Fruit fly (Drosophila melanogaster) whole organism, embryonic: ENCODE data around the gene cysu.
A peak's percentile ranks its signal among the peaks of the same experiment; 100 is the strongest.

Experiments used
- ATbp ChIP-seq: fragments of 200-800 bp; sonication (Bioruptor generic); optimal IDR thresholded peaks from 2 replicates; lab custom pipeline; 2017; ENCODE audit warnings: missing biosample characterization, mild to moderate bottlenecking, missing genetic modification characterization, missing genetic modification reagents
- CG10209 ChIP-seq: fragments of 200-800 bp; sonication (Bioruptor generic); optimal IDR thresholded peaks from 3 replicates; lab custom pipeline; 2017; ENCODE audit warnings: missing biosample characterization, mild to moderate bottlenecking, missing genetic modification characterization, missing genetic modification reagents
- CG11504 ChIP-seq: fragments of 200-800 bp; sonication (Bioruptor generic); optimal IDR thresholded peaks from 3 replicates; lab custom pipeline; 2019; ENCODE audit warnings: missing biosample characterization, mild to moderate bottlenecking, missing genetic modification characterization, moderate library complexity
- CG11696 ChIP-seq: fragments of 200-800 bp; sonication (Bioruptor generic); IDR thresholded peaks from 2 replicates; pipeline ENCODE4 v1.3.6; 2022; ENCODE audit warnings: missing biosample characterization, missing genetic modification characterization
- CG12071 ChIP-seq: fragments of 200-800 bp; sonication (Bioruptor generic); optimal IDR thresholded peaks from 3 replicates; lab custom pipeline; 2018; ENCODE audit warnings: missing biosample characterization, mild to moderate bottlenecking, missing genetic modification characterization
- CG12942 ChIP-seq: fragments of 200-800 bp; sonication (Bioruptor generic); optimal IDR thresholded peaks from 3 replicates; lab custom pipeline; 2016; ENCODE audit warnings: missing biosample characterization, missing genetic modification characterization
- CG13894 ChIP-seq: fragments of 200-800 bp; sonication (Bioruptor generic); optimal IDR thresholded peaks from 3 replicates; lab custom pipeline; 2018; ENCODE audit warnings: missing biosample characterization, mild to moderate bottlenecking, missing genetic modification characterization, moderate library complexity
- CG15514 ChIP-seq: fragments of 200-800 bp; sonication (Bioruptor generic); optimal IDR thresholded peaks from 3 replicates; lab custom pipeline; 2017; ENCODE audit warnings: missing biosample characterization, missing genetic modification characterization, mild to moderate bottlenecking, moderate library complexity, missing genetic modification reagents
- CG1792 ChIP-seq: fragments of 200-800 bp; sonication (Bioruptor generic); optimal IDR thresholded peaks from 2 replicates; lab custom pipeline; 2016; ENCODE audit warnings: missing biosample characterization, missing genetic modification characterization
- CG2129 ChIP-seq: fragments of 200-800 bp; sonication (Bioruptor generic); IDR thresholded peaks from 2 replicates; pipeline ENCODE4 v1.3.6; 2022; ENCODE audit warnings: missing biosample characterization, missing genetic modification characterization; ENCODE audit not compliant: partially characterized antibody
- CG2875 ChIP-seq: fragments of 200-800 bp; sonication (Bioruptor generic); optimal IDR thresholded peaks from 2 replicates; lab custom pipeline; 2017; ENCODE audit warnings: missing biosample characterization, mild to moderate bottlenecking, missing genetic modification characterization, missing genetic modification reagents
- CG33213 ChIP-seq: fragments of 200-800 bp; sonication (Bioruptor generic); optimal IDR thresholded peaks from 3 replicates; lab custom pipeline; 2016; ENCODE audit warnings: missing biosample characterization, missing genetic modification characterization
- CG34376 ChIP-seq: fragments of 200-800 bp; sonication (Bioruptor generic); optimal IDR thresholded peaks from 2 replicates; lab custom pipeline; 2018; ENCODE audit warnings: missing biosample characterization, mild to moderate bottlenecking, missing genetic modification characterization
- CG34422 ChIP-seq: fragments of 200-800 bp; sonication (Bioruptor generic); IDR thresholded peaks from 3 replicates; pipeline ENCODE4 v1.3.6; 2022; ENCODE audit warnings: missing biosample characterization, missing genetic modification characterization
- CG3847 ChIP-seq: fragments of 200-800 bp; sonication (Bioruptor generic); IDR thresholded peaks from 2 replicates; pipeline ENCODE4 v1.3.6; 2022; ENCODE audit warnings: missing biosample characterization, missing genetic modification characterization
- CG4328 ChIP-seq: fragments of 200-800 bp; sonication (Bioruptor generic); optimal IDR thresholded peaks from 3 replicates; lab custom pipeline; 2017; ENCODE audit warnings: missing biosample characterization, missing genetic modification reagents, missing genetic modification characterization
- CG4617 ChIP-seq: fragments of 200-800 bp; sonication (Bioruptor generic); optimal IDR thresholded peaks from 3 replicates; lab custom pipeline; 2016; ENCODE audit warnings: missing biosample characterization, missing genetic modification characterization, borderline replicate concordance
- CG6254 ChIP-seq: fragments of 200-800 bp; sonication (Bioruptor generic); optimal IDR thresholded peaks from 3 replicates; lab custom pipeline; 2017; ENCODE audit warnings: mild to moderate bottlenecking, missing biosample characterization, missing genetic modification reagents, missing genetic modification characterization
- CG7556 ChIP-seq: fragments of 200-800 bp; sonication (Bioruptor generic); optimal IDR thresholded peaks from 2 replicates; lab custom pipeline; 2017; ENCODE audit warnings: missing biosample characterization, mild to moderate bottlenecking, missing genetic modification characterization
- CG7839 ChIP-seq: fragments of 200-800 bp; sonication (Bioruptor generic); optimal IDR thresholded peaks from 3 replicates; lab custom pipeline; 2018; ENCODE audit warnings: missing biosample characterization, mild to moderate bottlenecking, missing genetic modification characterization, moderate library complexity
- CG7963 ChIP-seq: fragments of 200-800 bp; sonication (Bioruptor generic); IDR thresholded peaks from 3 replicates; pipeline ENCODE4 v1.3.6; 2022; ENCODE audit warnings: missing biosample characterization, missing genetic modification characterization; ENCODE audit not compliant: partially characterized antibody
- CG8281 ChIP-seq: fragments of 200-800 bp; sonication (Bioruptor generic); optimal IDR thresholded peaks from 2 replicates; lab custom pipeline; 2018; ENCODE audit warnings: missing biosample characterization, mild to moderate bottlenecking, missing genetic modification characterization, moderate library complexity
- CG9437 ChIP-seq: fragments of 200-800 bp; sonication (Bioruptor generic); optimal IDR thresholded peaks from 2 replicates; lab custom pipeline; 2018; ENCODE audit warnings: missing biosample characterization, mild to moderate bottlenecking, missing genetic modification characterization
- CG9797 ChIP-seq: fragments of 200-800 bp; sonication (Bioruptor generic); optimal IDR thresholded peaks from 3 replicates; lab custom pipeline; 2018; ENCODE audit warnings: missing biosample characterization, mild to moderate bottlenecking, missing genetic modification characterization
- Dad ChIP-seq: fragments of 200-800 bp; sonication (Bioruptor generic); optimal IDR thresholded peaks from 3 replicates; lab custom pipeline; 2016; ENCODE audit warnings: missing biosample characterization, missing genetic modification characterization
- Fer2 ChIP-seq: fragments of 200-800 bp; sonication (Bioruptor generic); optimal IDR thresholded peaks from 2 replicates; lab custom pipeline; 2018; ENCODE audit warnings: missing biosample characterization, mild to moderate bottlenecking, missing genetic modification characterization, moderate library complexity
- GATAe ChIP-seq: fragments of 200-800 bp; sonication (Bioruptor generic); conservative IDR thresholded peaks from 2 replicates; pipeline ENCODE4 v1.3.6; 2022; ENCODE audit warnings: missing biosample characterization, missing genetic modification characterization
- Lim3 ChIP-seq: fragments of 200-800 bp; sonication (Bioruptor generic); IDR thresholded peaks from 2 replicates; pipeline ENCODE4 v1.3.6; 2022; ENCODE audit warnings: missing biosample characterization, missing genetic modification characterization
- Mes4 ChIP-seq: fragments of 200-800 bp; sonication (Bioruptor generic); optimal IDR thresholded peaks from 2 replicates; lab custom pipeline; 2016; ENCODE audit warnings: missing biosample characterization, missing genetic modification characterization
- NFAT ChIP-seq: fragments of 200-800 bp; sonication (Bioruptor generic); IDR thresholded peaks from 2 replicates; pipeline ENCODE4 v1.3.6; 2022; ENCODE audit warnings: missing biosample characterization, missing genetic modification characterization
- NK7.1 ChIP-seq: fragments of 200-800 bp; sonication (Bioruptor generic); optimal IDR thresholded peaks from 3 replicates; lab custom pipeline; 2016; ENCODE audit warnings: missing biosample characterization, missing genetic modification characterization
- Poxn ChIP-seq: fragments of 200-800 bp; sonication (Bioruptor generic); IDR thresholded peaks from 2 replicates; pipeline ENCODE4 v1.3.6; 2022; ENCODE audit warnings: missing biosample characterization, missing genetic modification characterization
- bab2 ChIP-seq: fragments of 200-800 bp; sonication (Bioruptor generic); optimal IDR thresholded peaks from 2 replicates; lab custom pipeline; 2016; ENCODE audit warnings: missing biosample characterization, missing genetic modification characterization
- danr ChIP-seq: fragments of 200-800 bp; sonication (Bioruptor generic); IDR thresholded peaks from 2 replicates; pipeline ENCODE4 v1.3.6; 2022; ENCODE audit warnings: missing biosample characterization, missing genetic modification characterization
- emc ChIP-seq: fragments of 200-800 bp; sonication (Bioruptor generic); optimal IDR thresholded peaks from 2 replicates; lab custom pipeline; 2016; ENCODE audit warnings: missing biosample characterization, missing genetic modification characterization
- eve ChIP-seq, 2 experiments: fragments of >200 bp; optimal IDR thresholded peaks; 2 replicates each; lab custom pipeline; 2017; ENCODE audit warnings: missing biosample characterization in 2 of 2, missing genetic modification characterization in 2 of 2
- ftz-f1 ChIP-seq: fragments of 200-800 bp; sonication (Bioruptor generic); optimal IDR thresholded peaks from 2 replicates; lab custom pipeline; 2016; ENCODE audit warnings: missing biosample characterization, missing genetic modification characterization
- gro ChIP-seq: fragments of 200-800 bp; sonication (Bioruptor generic); optimal IDR thresholded peaks from 2 replicates; lab custom pipeline; 2016; ENCODE audit warnings: missing biosample characterization, missing genetic modification characterization
- hth ChIP-seq: fragments of >200 bp; optimal IDR thresholded peaks from 2 replicates; lab custom pipeline; 2017; ENCODE audit warnings: inconsistent platforms
- ind ChIP-seq: fragments of 200-800 bp; sonication (Bioruptor generic); optimal IDR thresholded peaks from 3 replicates; lab custom pipeline; 2016; ENCODE audit warnings: missing biosample characterization, missing genetic modification characterization
- otp ChIP-seq: fragments of 200-800 bp; sonication (Bioruptor generic); IDR thresholded peaks from 3 replicates; pipeline ENCODE4, ENCODE4 v1.3.6; 2022; ENCODE audit warnings: missing biosample characterization, missing genetic modification characterization
- pita ChIP-seq: fragments of 200-800 bp; sonication (Bioruptor generic); optimal IDR thresholded peaks from 2 replicates; lab custom pipeline; 2017; ENCODE audit warnings: missing biosample characterization, mild to moderate bottlenecking, missing genetic modification characterization
- salm ChIP-seq: fragments of 200-800 bp; sonication (Bioruptor generic); optimal IDR thresholded peaks from 2 replicates; lab custom pipeline; 2018; ENCODE audit warnings: missing biosample characterization, mild to moderate bottlenecking, missing genetic modification characterization
- ssp ChIP-seq: fragments of 200-800 bp; sonication (Bioruptor generic); IDR thresholded peaks from 2 replicates; pipeline ENCODE4 v1.3.6; 2022; ENCODE audit warnings: missing biosample characterization, missing genetic modification characterization
- sug ChIP-seq: fragments of 200-800 bp; optimal IDR thresholded peaks from 2 replicates; lab custom pipeline; 2019; ENCODE audit warnings: missing biosample characterization, mild to moderate bottlenecking, missing genetic modification characterization, moderate library complexity
- tll ChIP-seq, 2 experiments: fragments of 200-800 bp in 1 of 2; fragments of >200 bp in 1 of 2; sonication (Bioruptor generic) in 1 of 2; optimal IDR thresholded peaks; 2 replicates each; lab custom pipeline; 2017 to 2019; ENCODE audit warnings: missing biosample characterization in 2 of 2, missing genetic modification characterization in 2 of 2, mild to moderate bottlenecking in 1 of 2, moderate library complexity in 1 of 2
- unpg ChIP-seq: fragments of 200-800 bp; sonication (Bioruptor generic); optimal IDR thresholded peaks from 3 replicates; lab custom pipeline; 2018; ENCODE audit warnings: missing biosample characterization, mild to moderate bottlenecking, missing genetic modification characterization, moderate library complexity
- vnd ChIP-seq: fragments of 200-800 bp; sonication (Bioruptor generic); IDR thresholded peaks from 3 replicates; pipeline ENCODE4 v1.3.6; 2022; ENCODE audit warnings: missing biosample characterization, missing genetic modification characterization; ENCODE audit not compliant: partially characterized antibody
- yki ChIP-seq: fragments of >200 bp; optimal IDR thresholded peaks from 3 replicates; lab custom pipeline; 2018
- zen2 ChIP-seq: fragments of 200-800 bp; sonication (Bioruptor generic); IDR thresholded peaks from 3 replicates; pipeline ENCODE4 v1.3.6; 2022; ENCODE audit warnings: missing biosample characterization, missing genetic modification characterization; ENCODE audit not compliant: partially characterized antibody

cysu gene

DNA sequence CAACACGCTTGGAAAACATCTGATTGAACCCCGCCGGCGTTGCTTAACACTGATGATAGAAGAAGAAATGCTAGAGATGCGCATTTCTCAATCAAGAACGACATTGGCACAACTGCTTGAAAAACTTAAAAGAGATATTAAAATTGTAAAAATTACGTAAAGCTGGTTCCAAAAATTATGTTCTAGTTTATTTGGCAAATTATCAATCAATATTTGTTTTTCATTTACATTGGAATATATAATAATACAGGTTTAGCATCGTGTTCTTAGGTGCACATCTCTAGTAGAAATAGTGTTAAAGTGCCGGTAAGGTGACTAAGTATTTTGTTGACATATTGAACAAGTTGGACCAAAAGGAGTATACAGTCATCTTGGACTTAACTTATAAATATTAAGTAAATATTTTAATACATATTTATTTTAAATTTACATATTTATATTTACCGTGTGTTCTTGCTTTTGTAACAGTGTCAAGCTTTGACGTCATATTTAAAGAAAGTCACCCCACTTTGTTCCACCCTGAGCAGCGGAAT, 34.2 kb upstream of the cysu start, which contains the start of the genes Brf and sds22 (continued):
- TF ChIP-seq CG4328 (GFP tag; lab: Kevin White, UChicago), result peak; percentile 95
- TF ChIP-seq salm (tag; lab: Kevin White, UChicago), result peak; percentile 78
- TF ChIP-seq eve (GFP tag; optimal IDR thresholded peaks at IDR 0.05; lab: Kevin White, UChicago), result peak in 1 of 2 experiments; percentile 95
- peak; percentile 87 for TF ChIP-seq danr (GFP tag; lab: Robert Waterston, UW)
- TF ChIP-seq NFAT (GFP tag; lab: Robert Waterston, UW), result peak; percentile 89
- peak; percentile 89 for TF ChIP-seq ssp (GFP tag; lab: Robert Waterston, UW)
- peak; percentile 71; the same call in 1 of the 2 replicates for TF ChIP-seq CG11696 (GFP tag; lab: Robert Waterston, UW)
- TF ChIP-seq CG3847 (GFP tag; lab: Robert Waterston, UW), result peak; percentile 97
- no peak for TF ChIP-seq hth (lab: Kevin White, UChicago)
- TF ChIP-seq Fer2 (tag; lab: Kevin White, UChicago), result peak; percentile 96
- TF ChIP-seq CG15514 (GFP tag; lab: Kevin White, UChicago), result peak; percentile 87
- TF ChIP-seq CG12071 (GFP tag; lab: Kevin White, UChicago), result peak; percentile 72
- TF ChIP-seq CG11504, result peak; percentile 94
- TF ChIP-seq zen2 (GFP tag; lab: Robert Waterston, UW), result no peak; the same call in 2 of the 3 replicates
- TF ChIP-seq ind (GFP tag; lab: Kevin White, UChicago), result peak; percentile 97
- TF ChIP-seq Dad (GFP tag; lab: Kevin White, UChicago), result peak; percentile 95
- TF ChIP-seq CG33213 (GFP tag; lab: Kevin White, UChicago), result peak; percentile 94
- peak; percentile 97 for TF ChIP-seq bab2
- peak; percentile 82 for TF ChIP-seq Poxn
- TF ChIP-seq CG10209 (GFP tag; lab: Kevin White, UChicago), result peak; percentile 95
- TF ChIP-seq CG4617 (GFP tag; lab: Kevin White, UChicago), result peak; percentile 95
- TF ChIP-seq sug (tag; lab: Kevin White, UChicago), result peak; percentile 97
- TF ChIP-seq CG34376 (GFP tag; lab: Kevin White, UChicago), result peak; percentile 93
- TF ChIP-seq yki (lab: Kevin White, UChicago), result no peak
- TF ChIP-seq CG2129 (GFP tag; lab: Robert Waterston, UW), result peak; percentile 62
- TF ChIP-seq Lim3 (GFP tag; lab: Robert Waterston, UW), result no peak
- peak; percentile 86 for TF ChIP-seq NK7.1 (GFP tag; lab: Kevin White, UChicago)
- TF ChIP-seq gro (GFP tag; lab: Kevin White, UChicago), result peak; percentile 96
- TF ChIP-seq ftz-f1 (GFP tag; lab: Kevin White, UChicago), result peak; percentile 72
- TF ChIP-seq CG7839, result peak; percentile 96
- peak; percentile 95 for TF ChIP-seq CG12942
- peak; percentile 87 for TF ChIP-seq Mes4 (GFP tag; lab: Kevin White, UChicago)
- TF ChIP-seq CG9797, result peak; percentile 53
- TF ChIP-seq CG6254 (GFP tag; lab: Kevin White, UChicago), result peak; percentile 78
- peak; percentile 96 for TF ChIP-seq unpg (GFP tag; lab: Kevin White, UChicago)
- peak; percentile 74 for TF ChIP-seq GATAe
- 0 out of 3 replicates have a peak, but pooled peaks have one; percentile 48 for TF ChIP-seq CG7963
- peak; percentile 94 for TF ChIP-seq CG7556 (GFP tag; lab: Kevin White, UChicago)
- peak; percentile 85 for TF ChIP-seq CG8281 (tag; lab: Kevin White, UChicago)
- TF ChIP-seq vnd, result peak; percentile 74
- peak; percentile 33 to 81 for TF ChIP-seq tll (GFP tag; optimal IDR thresholded peaks at IDR 0.05; lab: Kevin White, UChicago)
- TF ChIP-seq CG1792, result peak; percentile 93
- TF ChIP-seq otp (GFP tag; lab: Robert Waterston, UW), result peak; percentile 79
- TF ChIP-seq CG34422, result peak; percentile 97
- TF ChIP-seq CG9437, result peak; percentile 88
- no peak for TF ChIP-seq pita (GFP tag; lab: Kevin White, UChicago)
- TF ChIP-seq CG2875, result peak; percentile 84
- peak; percentile 69 for TF ChIP-seq ATbp (GFP tag; lab: Kevin White, UChicago)
- peak; percentile 95 for TF ChIP-seq CG13894 (tag; lab: Kevin White, UChicago)
- peak; percentile 91 for TF ChIP-seq emc (GFP tag; lab: Kevin White, UChicago)
